Worm (Caenorhabditis elegans): ENCODE data around the gene ptp-5.2.

- TF ChIP-seq unc-3 (GFP tag; conservative IDR thresholded peaks at IDR 0.05) (no peak), unc-3 (tag; optimal IDR thresholded peaks at IDR 0.05) (no peak), pqm-1 (tag; optimal IDR thresholded peaks at IDR 0.05) (no peak), pax-1 (tag; optimal IDR thresholded peaks at IDR 0.05) (no peak)
These were observed 32.5 kb downstream of the ptp-5.2 start, which contains the start of gene Y57G11C.42 for ce11 chrIV:14728225-14728624.
